Fruit fly (Drosophila melanogaster): ENCODE results near the gene CG5676.

DNA sequence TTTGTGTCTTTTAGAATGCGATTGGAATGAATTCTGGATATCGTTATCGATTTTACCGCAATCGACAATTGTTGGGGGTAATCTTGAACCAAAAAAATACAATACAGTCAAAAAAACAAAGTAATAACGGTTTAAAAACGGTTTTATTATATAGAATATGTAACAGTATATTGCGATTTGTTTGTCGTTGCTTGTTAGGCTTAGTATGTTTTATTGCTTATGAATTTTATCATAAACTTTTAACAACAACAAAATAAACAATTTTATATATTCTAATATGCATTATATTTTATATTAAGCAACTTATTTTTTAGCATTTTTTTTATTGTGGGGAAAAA is 44.1 kb upstream of the CG5676 start, which contains the start of gene CYLD:
- TF ChIP-seq insv (optimal IDR thresholded peaks at IDR 0.05) (no peak), Sin3A (optimal IDR thresholded peaks at IDR 0.05) (no peak), psq (optimal IDR thresholded peaks at IDR 0.05) (no peak), Myc (optimal IDR thresholded peaks at IDR 0.05) (no peak)
